Worm (Caenorhabditis elegans) whole organism, L1 larva: ENCODE results near the gene Y75B8A.25.

Experiments
- ama-1 ChIP-seq: fragments of 150-350 bp; optimal IDR thresholded peaks from 2 replicates; lab custom pipeline; 2014
- ceh-8 ChIP-seq: fragments of 200-800 bp; sonication (Bioruptor generic); optimal IDR thresholded peaks from 2 replicates; lab custom pipeline; 2018; ENCODE audit warnings: mild to moderate bottlenecking, missing genetic modification characterization, moderate library complexity, missing compliant biosample characterization
- egl-27 ChIP-seq, 2 experiments: fragments of 150-350 bp in 1 of 2; sonication (generic microtip); optimal IDR thresholded peaks; 3 replicates each; lab custom pipeline; 2017 to 2018; ENCODE audit warnings: missing biosample characterization in 2 of 2, missing genetic modification characterization in 2 of 2, missing genetic modification reagents in 2 of 2
- hlh-4 ChIP-seq: sonication (generic microtip); optimal IDR thresholded peaks from 2 replicates; lab custom pipeline; 2016; ENCODE audit warnings: mild to moderate bottlenecking, missing genetic modification characterization, missing compliant biosample characterization
- hpl-2 ChIP-seq: fragments of 150-350 bp; optimal IDR thresholded peaks from 2 replicates; lab custom pipeline; 2014; ENCODE audit warnings: missing biosample characterization, missing genetic modification reagents, missing genetic modification characterization
- mef-2 ChIP-seq: fragments of 150-350 bp; optimal IDR thresholded peaks from 2 replicates; lab custom pipeline; 2014; ENCODE audit warnings: missing biosample characterization, missing genetic modification characterization
- mep-1 ChIP-seq: fragments of 150-350 bp; optimal IDR thresholded peaks from 2 replicates; lab custom pipeline; 2014; ENCODE audit warnings: missing biosample characterization, missing genetic modification characterization
- skn-1 ChIP-seq: fragments of 150-350 bp; optimal IDR thresholded peaks from 2 replicates; lab custom pipeline; 2014; ENCODE audit warnings: missing biosample characterization, missing genetic modification characterization
- ztf-4 ChIP-seq: fragments of 150-350 bp; optimal IDR thresholded peaks from 2 replicates; lab custom pipeline; 2014; ENCODE audit warnings: missing biosample characterization, missing genetic modification characterization

- TF ChIP-seq ceh-8 (no peak), ztf-4 (tag; lab: Kevin White, UChicago) (no peak), egl-27 (tag; optimal IDR thresholded peaks at IDR 0.05; lab: Kevin White, UChicago) (no peak), skn-1 (tag; lab: Kevin White, UChicago) (no peak), hpl-2 (GFP tag; lab: Kevin White, UChicago) (no peak), mef-2 (tag; lab: Kevin White, UChicago) (no peak), mep-1 (tag; lab: Kevin White, UChicago) (no peak), hlh-4 (tag; lab: Kevin White, UChicago) (no peak), ama-1 (lab: Kevin White, UChicago) (no peak)
These were observed 43.6 kb upstream of the Y75B8A.25 start for ce11 chrIII:12230195-12230594.
